2 fruit fly cellular contexts compared by ENCODE assay signal in the genomic region with DNA sequence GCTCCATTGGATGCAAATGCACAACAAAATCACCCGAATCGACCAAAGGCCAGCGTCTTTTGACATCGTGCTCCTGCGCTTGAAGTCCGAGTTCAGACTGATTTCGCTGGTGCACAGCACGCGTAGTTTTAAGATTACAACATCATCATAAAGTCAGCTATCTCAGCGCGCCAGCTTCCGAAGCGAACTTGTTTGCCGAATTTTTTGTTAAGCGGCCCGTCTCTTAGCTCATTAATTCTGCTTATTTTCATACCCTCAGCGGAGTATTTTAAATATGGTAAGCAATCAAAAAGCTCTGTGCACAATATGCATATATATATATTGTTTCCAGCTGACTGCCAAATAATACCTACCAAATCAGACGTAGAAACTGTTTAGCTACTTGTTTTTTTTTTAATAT.
TF ChIP-seq lines count a peak whose summit lies in the region.

CG6414 (minus strand) TSS at position 101 of the 400 bp plus-strand sequence.

- TF ChIP-seq CTCF in whole organism, embryonic (GFP tag; optimal IDR thresholded peaks at IDR 0.05; lab: Kevin White, UChicago), result no peak

TF ChIP-seq in whole organism, embryonic, 481 proteins besides CTCF, POLR2A, EP300 and RAD21:
- 0 out of 3 replicates have a peak, but pooled peaks have one; percentile 26 for TF ChIP-seq row (GFP tag; IDR thresholded peaks at IDR 0.05; lab: Robert Waterston, UW)
- peak; percentile 22; the same call in 1 of the 4 replicates for TF ChIP-seq chinmo (GFP tag; IDR thresholded peaks at IDR 0.05; lab: Robert Waterston, UW; ENCODE audit: partially characterized antibody)
- peak; percentile 7 for TF ChIP-seq gem (tag; optimal IDR thresholded peaks at IDR 0.05; lab: Kevin White, UChicago)
- TF ChIP-seq gsb-n (tag; optimal IDR thresholded peaks at IDR 0.05; lab: Kevin White, UChicago), result no peak
- TF ChIP-seq sens (GFP tag; lab: Kevin White, UChicago), result peak; percentile 34
- TF ChIP-seq CG7556 (GFP tag; optimal IDR thresholded peaks at IDR 0.05; lab: Kevin White, UChicago), result no peak
- 0 out of 2 replicates have a peak, but pooled peaks have one; percentile 15 for TF ChIP-seq vvl (GFP tag; IDR thresholded peaks at IDR 0.05; lab: Robert Waterston, UW)
- no peak for TF ChIP-seq h (optimal IDR thresholded peaks at IDR 0.05; lab: Kevin White, UChicago)

TF ChIP-seq in whole organism, prepupa, 60 proteins besides CTCF, POLR2A, EP300 and RAD21:
- TF ChIP-seq CG4318 (GFP tag; optimal IDR thresholded peaks at IDR 0.05; lab: Kevin White, UChicago), result no peak
- TF ChIP-seq CG10669 (GFP tag; optimal IDR thresholded peaks at IDR 0.05; lab: Kevin White, UChicago), result no peak
- TF ChIP-seq svp (GFP tag; lab: Kevin White, UChicago), result peak; percentile 49
- TF ChIP-seq Hr4 (GFP tag; optimal IDR thresholded peaks at IDR 0.05; lab: Kevin White, UChicago), result no peak
- TF ChIP-seq Eip78C (GFP tag; lab: Kevin White, UChicago), result peak; percentile 48
TF ChIP-seq in whole organism, prepupa: peak in this region for 2.
